Worm (Caenorhabditis elegans): Measurements from ENCODE around the gene ctsa-3.1.

ce11 chrII:7199308-7199707 lies 33.3 kb upstream of the ctsa-3.1 start, which contains the start of gene E04F6.6:
- no peak for TF ChIP-seq unc-62 (GFP tag; optimal IDR thresholded peaks at IDR 0.05)
- no peak for TF ChIP-seq lin-26 (GFP tag; IDR thresholded peaks at IDR 0.05)
- no peak for TF ChIP-seq egrh-3 (GFP tag; IDR thresholded peaks at IDR 0.05)
- no peak for TF ChIP-seq ztf-28 (GFP tag; IDR thresholded peaks at IDR 0.05)
- TF ChIP-seq cebp-2 (GFP tag; IDR thresholded peaks at IDR 0.05) = no peak
- no peak for TF ChIP-seq C06A6.2 (GFP tag; conservative IDR thresholded peaks at IDR 0.05)
- TF ChIP-seq fkh-3 (tag; optimal IDR thresholded peaks at IDR 0.05) = no peak
- no peak for TF ChIP-seq let-607 (tag; optimal IDR thresholded peaks at IDR 0.05)
- TF ChIP-seq snpc-4 (GFP tag; optimal IDR thresholded peaks at IDR 0.05) = no peak
- TF ChIP-seq snpc-4 (tag; optimal IDR thresholded peaks at IDR 0.05) = no peak
- no peak for TF ChIP-seq unc-130 (GFP tag; optimal IDR thresholded peaks at IDR 0.05)
- no peak for TF ChIP-seq B0336.3 (GFP tag; IDR thresholded peaks at IDR 0.05)
- TF ChIP-seq ceh-100 (GFP tag; IDR thresholded peaks at IDR 0.05) = no peak
- no peak for TF ChIP-seq mel-28 (tag; optimal IDR thresholded peaks at IDR 0.05; ENCODE audit: borderline replicate concordance)
